Worm (Caenorhabditis elegans) whole organism, mixed stage, embryonic: ENCODE data around the gene glr-5.

Experiments
- M03D4.4 ChIP-seq: sonication (generic microtip); optimal IDR thresholded peaks from 2 replicates; lab custom pipeline; 2017; ENCODE audit warnings: mild to moderate bottlenecking, missing genetic modification characterization, missing compliant biosample characterization
- bed-3 ChIP-seq: fragments of 200-800 bp; sonication (Bioruptor generic); optimal IDR thresholded peaks from 3 replicates; lab custom pipeline; 2018; ENCODE audit warnings: mild to moderate bottlenecking, missing genetic modification characterization, moderate library complexity, missing compliant biosample characterization
- blmp-1 ChIP-seq: fragments of 150-350 bp; optimal IDR thresholded peaks from 2 replicates; lab custom pipeline; 2014; ENCODE audit warnings: missing biosample characterization, missing genetic modification characterization
- ceh-39 ChIP-seq: fragments of 150-350 bp; optimal IDR thresholded peaks from 2 replicates; lab custom pipeline; 2014; ENCODE audit warnings: missing biosample characterization, missing genetic modification characterization
- ceh-43 ChIP-seq: fragments of 200-800 bp; sonication (Bioruptor generic); optimal IDR thresholded peaks from 2 replicates; lab custom pipeline; 2018; ENCODE audit warnings: mild to moderate bottlenecking, missing genetic modification characterization, moderate library complexity, missing compliant biosample characterization
- ces-1 ChIP-seq: fragments of 150-350 bp; optimal IDR thresholded peaks from 2 replicates; lab custom pipeline; 2014; ENCODE audit warnings: missing biosample characterization, missing genetic modification reagents, missing genetic modification characterization
- cnd-1 ChIP-seq: fragments of 200-800 bp; sonication (Bioruptor generic); optimal IDR thresholded peaks from 2 replicates; lab custom pipeline; 2018; ENCODE audit warnings: mild to moderate bottlenecking, missing genetic modification characterization, missing compliant biosample characterization
- elt-3 ChIP-seq: fragments of 150-350 bp; optimal IDR thresholded peaks from 2 replicates; lab custom pipeline; 2014; ENCODE audit warnings: missing biosample characterization, missing genetic modification characterization
- flh-1 ChIP-seq: fragments of 200-800 bp; sonication (Bioruptor generic); optimal IDR thresholded peaks from 2 replicates; lab custom pipeline; 2018; ENCODE audit warnings: mild to moderate bottlenecking, missing genetic modification characterization, moderate library complexity, missing compliant biosample characterization
- ham-2 ChIP-seq: fragments of 200-800 bp; sonication (Bioruptor generic); optimal IDR thresholded peaks from 2 replicates; lab custom pipeline; 2018; ENCODE audit warnings: mild to moderate bottlenecking, missing genetic modification characterization, missing compliant biosample characterization
- hlh-1 ChIP-seq: fragments of 150-350 bp; optimal IDR thresholded peaks from 2 replicates; lab custom pipeline; 2014; ENCODE audit warnings: missing biosample characterization, missing genetic modification reagents, missing genetic modification characterization
- lin-13 ChIP-seq: fragments of 150-350 bp; optimal IDR thresholded peaks from 2 replicates; lab custom pipeline; 2014; ENCODE audit warnings: missing biosample characterization, missing genetic modification characterization
- lin-32 ChIP-seq: fragments of 200-800 bp; sonication (Bioruptor generic); optimal IDR thresholded peaks from 2 replicates; lab custom pipeline; 2018; ENCODE audit warnings: mild to moderate bottlenecking, missing genetic modification characterization, missing compliant biosample characterization
- lsy-2 ChIP-seq: fragments of 150-350 bp; optimal IDR thresholded peaks from 2 replicates; lab custom pipeline; 2014; ENCODE audit warnings: missing biosample characterization, missing genetic modification characterization
- mab-5 ChIP-seq: fragments of 150-350 bp; optimal IDR thresholded peaks from 2 replicates; lab custom pipeline; 2014; ENCODE audit warnings: missing biosample characterization, missing genetic modification characterization
- mls-2 ChIP-seq: sonication (generic microtip); optimal IDR thresholded peaks from 2 replicates; lab custom pipeline; 2016; ENCODE audit warnings: mild to moderate bottlenecking, missing genetic modification characterization, moderate library complexity, missing compliant biosample characterization
- nhr-12 ChIP-seq: fragments of 150-350 bp; optimal IDR thresholded peaks from 2 replicates; lab custom pipeline; 2014; ENCODE audit warnings: missing biosample characterization, missing genetic modification characterization
- nhr-2 ChIP-seq: fragments of 150-350 bp; optimal IDR thresholded peaks from 2 replicates; lab custom pipeline; 2014; ENCODE audit warnings: missing biosample characterization, missing genetic modification characterization
- nhr-237 ChIP-seq: fragments of 150-350 bp; optimal IDR thresholded peaks from 2 replicates; lab custom pipeline; 2014; ENCODE audit warnings: missing biosample characterization, missing genetic modification characterization
- nhr-28 ChIP-seq: fragments of 150-350 bp; optimal IDR thresholded peaks from 2 replicates; lab custom pipeline; 2014; ENCODE audit warnings: missing biosample characterization, missing genetic modification characterization
- nhr-76 ChIP-seq: sonication (generic microtip); optimal IDR thresholded peaks from 2 replicates; lab custom pipeline; 2017; ENCODE audit warnings: missing biosample characterization, missing genetic modification characterization
- sem-2 ChIP-seq: fragments of 200-800 bp; sonication (Bioruptor generic); optimal IDR thresholded peaks from 2 replicates; lab custom pipeline; 2018; ENCODE audit warnings: mild to moderate bottlenecking, missing genetic modification characterization, missing compliant biosample characterization
- snpc-4 ChIP-seq: fragments of 150-350 bp; optimal IDR thresholded peaks from 2 replicates; lab custom pipeline; 2014; ENCODE audit warnings: missing biosample characterization, missing genetic modification characterization
- sptf-1 ChIP-seq: sonication (generic microtip); optimal IDR thresholded peaks from 2 replicates; lab custom pipeline; 2017; ENCODE audit warnings: mild to moderate bottlenecking, missing genetic modification characterization, moderate library complexity, missing compliant biosample characterization
- tbx-8 ChIP-seq: fragments of 200-800 bp; sonication (Bioruptor generic); optimal IDR thresholded peaks from 2 replicates; lab custom pipeline; 2018; ENCODE audit warnings: mild to moderate bottlenecking, missing genetic modification characterization, moderate library complexity, missing compliant biosample characterization
- unc-120 ChIP-seq: sonication (generic microtip); optimal IDR thresholded peaks from 2 replicates; lab custom pipeline; 2017; ENCODE audit warnings: missing genetic modification characterization, missing compliant biosample characterization; ENCODE audit not compliant: poor library complexity, severe bottlenecking
- unc-39 ChIP-seq: fragments of 150-350 bp; optimal IDR thresholded peaks from 2 replicates; lab custom pipeline; 2014; ENCODE audit warnings: missing biosample characterization, missing genetic modification characterization
- unc-62 ChIP-seq: fragments of 150-350 bp; optimal IDR thresholded peaks from 2 replicates; lab custom pipeline; 2014; ENCODE audit warnings: missing biosample characterization, missing genetic modification reagents, missing genetic modification characterization
- zip-8 ChIP-seq: fragments of 150-350 bp; optimal IDR thresholded peaks from 2 replicates; lab custom pipeline; 2014; ENCODE audit warnings: missing biosample characterization, missing genetic modification characterization
- ztf-11 ChIP-seq: fragments of 150-350 bp; optimal IDR thresholded peaks from 2 replicates; lab custom pipeline; 2014; ENCODE audit warnings: missing biosample characterization, missing genetic modification characterization

The glr-5 gene

DNA sequence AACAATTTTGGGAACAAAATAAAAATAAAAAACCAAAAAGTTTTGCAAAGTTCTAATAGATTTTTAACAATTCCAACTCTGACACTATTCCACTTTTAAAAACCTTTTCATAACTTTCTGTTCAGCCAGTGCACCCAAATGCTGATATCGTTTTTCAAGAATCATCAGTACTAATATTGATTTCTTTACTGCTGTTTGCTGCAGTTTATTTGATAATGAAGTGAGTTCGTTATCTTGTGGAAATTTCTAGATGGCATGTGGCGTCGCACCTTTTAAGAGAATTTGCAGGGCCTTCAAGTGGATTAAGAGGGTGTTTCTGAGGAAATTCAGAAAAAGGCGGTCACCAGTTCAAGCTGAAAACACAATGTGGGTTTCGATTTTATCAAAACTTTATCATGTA lies 14.7 kb downstream of the glr-5 start:
- TF ChIP-seq M03D4.4 (tag; lab: Kevin White, UChicago) = no peak
- no peak for TF ChIP-seq sptf-1 (tag; lab: Kevin White, UChicago)
- no peak for TF ChIP-seq lin-13 (tag; lab: Kevin White, UChicago)
- no peak for TF ChIP-seq ceh-39 (tag; lab: Kevin White, UChicago)
- TF ChIP-seq unc-39 (tag; lab: Kevin White, UChicago) = no peak
- no peak for TF ChIP-seq nhr-28 (tag; lab: Kevin White, UChicago)
- TF ChIP-seq bed-3 = no peak
- no peak for TF ChIP-seq flh-1 (GFP tag; lab: Kevin White, UChicago)
- TF ChIP-seq lsy-2 (tag; lab: Kevin White, UChicago) = no peak
- no peak for TF ChIP-seq ham-2 (GFP tag; lab: Kevin White, UChicago)
- TF ChIP-seq mab-5 = no peak
- no peak for TF ChIP-seq tbx-8 (GFP tag; lab: Kevin White, UChicago)
- TF ChIP-seq snpc-4 (tag; lab: Kevin White, UChicago) = no peak

DNA sequence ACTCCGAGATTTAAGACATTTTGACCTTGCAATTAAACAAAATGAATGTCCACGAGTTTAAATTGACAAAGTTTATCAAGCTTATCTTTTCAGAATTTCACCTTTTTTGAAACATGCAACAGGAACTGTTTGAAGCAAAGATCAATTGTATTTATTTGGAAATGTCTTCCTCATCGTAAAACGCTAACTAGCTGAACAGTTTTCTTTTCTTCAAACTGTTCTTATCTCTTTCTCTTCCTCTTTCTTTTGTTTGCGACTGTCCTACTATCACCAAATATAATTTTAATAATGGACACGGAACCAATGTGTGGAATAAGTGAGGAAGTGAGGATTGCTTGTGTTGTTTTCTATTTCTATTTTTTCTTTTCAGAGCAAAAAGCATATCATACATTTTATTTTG lies 16.6 kb downstream of the glr-5 start, which contains the start of gene ZC196.4:
ZC196.4 (plus strand) TSS at position 173 of the 400 bp plus-strand sequence.
- TF ChIP-seq ceh-39 (tag; lab: Kevin White, UChicago) (no peak), ces-1 (GFP tag; lab: Kevin White, UChicago) (no peak), nhr-2 (no peak), tbx-8 (GFP tag; lab: Kevin White, UChicago) (no peak), lin-13 (tag; lab: Kevin White, UChicago) (no peak), nhr-76 (no peak), snpc-4 (tag; lab: Kevin White, UChicago) (no peak), cnd-1 (tag; lab: Kevin White, UChicago) (no peak), elt-3 (tag; lab: Kevin White, UChicago) (no peak), hlh-1 (tag; lab: Kevin White, UChicago) (no peak), mls-2 (no peak)
- TF ChIP-seq, all 35 proteins: peak for 0

DNA sequence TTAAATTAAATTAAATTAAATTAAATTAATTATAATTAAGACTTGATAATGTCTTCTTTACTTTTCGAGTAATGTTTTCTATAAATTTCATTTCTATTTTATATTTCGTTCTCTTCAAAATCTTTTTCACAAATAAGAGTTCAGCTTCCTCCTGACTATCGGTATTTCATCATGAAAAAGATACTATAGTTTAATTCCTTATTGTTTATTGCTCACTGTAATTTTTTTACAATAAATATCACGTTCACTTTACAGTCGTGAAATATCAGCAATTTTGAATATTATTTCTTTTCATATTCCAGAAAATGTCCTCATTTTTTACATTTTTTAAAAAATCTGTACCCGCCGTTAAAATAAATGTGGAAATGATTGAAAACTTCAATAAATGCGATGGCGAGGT lies 20.1 kb downstream of the glr-5 start, which contains the start of gene ZC196.3:
ZC196.3 (plus strand) TSS at position 301 of the 400 bp plus-strand sequence.
- TF ChIP-seq hlh-1 (tag; lab: Kevin White, UChicago) = no peak
- TF ChIP-seq nhr-237 (tag; lab: Kevin White, UChicago) = no peak
- TF ChIP-seq mab-5 = no peak
- no peak for TF ChIP-seq sptf-1 (tag; lab: Kevin White, UChicago)
- TF ChIP-seq nhr-2 = no peak
- no peak for TF ChIP-seq blmp-1 (tag; lab: Kevin White, UChicago)
- no peak for TF ChIP-seq tbx-8 (GFP tag; lab: Kevin White, UChicago)
- TF ChIP-seq unc-62 = no peak
- TF ChIP-seq nhr-28 (tag; lab: Kevin White, UChicago) = no peak
- no peak for TF ChIP-seq ztf-11 (tag; lab: Kevin White, UChicago)
- TF ChIP-seq nhr-12 (tag; lab: Kevin White, UChicago) = no peak
- TF ChIP-seq unc-120 (tag; lab: Kevin White, UChicago) = no peak
- TF ChIP-seq flh-1 (GFP tag; lab: Kevin White, UChicago) = no peak

- TF ChIP-seq nhr-76 = no peak
- no peak for TF ChIP-seq unc-120 (tag; lab: Kevin White, UChicago)
- TF ChIP-seq zip-8 (tag; lab: Kevin White, UChicago) = no peak
- TF ChIP-seq hlh-1 (tag; lab: Kevin White, UChicago) = no peak
- no peak for TF ChIP-seq ceh-43 (GFP tag; lab: Kevin White, UChicago)
- TF ChIP-seq ceh-39 (tag; lab: Kevin White, UChicago) = no peak
- TF ChIP-seq bed-3 = no peak
- no peak for TF ChIP-seq nhr-237 (tag; lab: Kevin White, UChicago)
- no peak for TF ChIP-seq lin-32
- no peak for TF ChIP-seq lin-13 (tag; lab: Kevin White, UChicago)
Measured at ce11 chrV:8739136-8739535, 22.8 kb downstream of the glr-5 start, which contains the start of gene ZC196.2. TSS of gene ZC196.2 (plus strand) at chrV:8739436.

ce11 chrV:8745858-8746257 lies 29.6 kb downstream of the glr-5 start, which contains the start of gene B0507.6:
TSS of gene B0507.6 (plus strand) at chrV:8746158.
- TF ChIP-seq tbx-8 (GFP tag; lab: Kevin White, UChicago) = no peak
- no peak for TF ChIP-seq unc-120 (tag; lab: Kevin White, UChicago)
- no peak for TF ChIP-seq nhr-12 (tag; lab: Kevin White, UChicago)
- TF ChIP-seq ceh-39 (tag; lab: Kevin White, UChicago) = no peak
- no peak for TF ChIP-seq sem-2
- TF ChIP-seq, all 35 proteins: peak for 0
